Worm (Caenorhabditis elegans): ENCODE data around the gene K10B3.1.
A peak's percentile ranks its signal among the peaks of the same experiment; 100 is the strongest.

K10B3.1 gene

DNA sequence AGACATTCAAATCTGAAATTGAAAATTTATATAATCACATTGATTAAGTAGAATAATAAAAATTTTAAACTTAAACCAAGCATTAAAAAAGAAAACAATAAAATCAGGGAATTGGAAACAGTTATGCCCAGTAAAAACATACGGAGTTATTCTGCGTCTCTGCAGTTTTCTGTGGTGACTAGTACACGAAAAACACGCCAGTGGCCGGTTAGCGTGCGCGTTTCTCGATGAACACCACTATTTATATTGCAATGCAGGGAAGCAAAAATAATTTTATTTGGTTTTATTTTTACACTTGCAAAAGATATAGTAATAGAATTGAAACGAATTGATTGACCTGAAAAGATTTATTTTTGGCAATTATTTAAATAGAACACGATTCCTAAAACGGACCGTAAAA, 35.5 kb upstream of the K10B3.1 start, which contains the start of gene sec-3 (continued):
- no peak for TF ChIP-seq nhr-11 (tag; optimal IDR thresholded peaks at IDR 0.05)
- TF ChIP-seq mab-5 (tag; optimal IDR thresholded peaks at IDR 0.05), result peak; percentile 83

DNA sequence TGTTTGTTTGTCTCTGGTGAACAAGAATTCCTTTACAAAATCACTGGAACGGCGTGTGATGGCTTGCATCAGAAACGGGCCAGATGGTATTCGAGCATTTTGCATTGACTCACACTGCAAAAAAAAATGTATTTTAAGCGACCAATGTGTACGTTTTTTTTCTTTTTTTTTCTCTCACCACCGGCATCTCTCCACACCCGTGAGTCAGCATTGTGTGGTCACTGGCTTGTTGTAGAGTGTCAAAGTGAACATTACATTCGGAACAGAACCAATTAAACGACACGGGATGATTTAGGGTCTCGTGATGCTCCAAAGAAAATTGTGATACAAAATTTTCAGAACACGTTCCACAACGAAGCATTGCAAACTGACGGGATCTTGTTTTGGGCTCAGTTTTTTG, 33.7 kb upstream of the K10B3.1 start:
- TF ChIP-seq dmd-4 (tag; optimal IDR thresholded peaks at IDR 0.05) (no peak), Y55F3AM.14 (GFP tag; optimal IDR thresholded peaks at IDR 0.05) (no peak), nhr-129 (tag; optimal IDR thresholded peaks at IDR 0.05) (peak; percentile 16), mdl-1 (tag; optimal IDR thresholded peaks at IDR 0.05) (no peak), elt-1 (tag; optimal IDR thresholded peaks at IDR 0.05) (no peak), nhr-11 (tag; optimal IDR thresholded peaks at IDR 0.05) (no peak), sem-4 (tag; optimal IDR thresholded peaks at IDR 0.05) (no peak), sma-3 (GFP tag; optimal IDR thresholded peaks at IDR 0.05) (no peak), ceh-16 (tag; optimal IDR thresholded peaks at IDR 0.05) (no peak), R02D3.7 (tag; optimal IDR thresholded peaks at IDR 0.05) (no peak), C34F6.9 (tag; optimal IDR thresholded peaks at IDR 0.05) (peak; percentile 22), fos-1 (tag; optimal IDR thresholded peaks at IDR 0.05) (peak; percentile 48), ztf-4 (tag; optimal IDR thresholded peaks at IDR 0.05) (no peak)

DNA sequence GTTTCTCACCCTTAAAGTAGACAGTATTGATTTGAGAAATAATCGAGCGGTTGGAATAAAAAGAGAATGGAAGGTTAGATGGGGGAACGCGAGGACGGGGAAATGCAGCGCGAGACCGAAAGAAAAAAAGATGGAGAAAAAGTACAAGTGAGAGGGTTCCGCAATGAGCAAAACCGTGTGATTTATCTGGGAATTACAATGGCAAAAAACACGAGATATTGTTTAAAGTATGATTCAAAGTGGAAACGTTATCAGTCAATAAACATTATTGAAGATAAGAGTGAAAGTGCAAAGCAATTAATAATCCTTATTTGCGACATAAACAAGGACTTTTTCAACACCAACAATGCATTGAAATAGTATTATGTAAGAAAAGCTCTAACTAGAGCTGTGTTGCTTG, 33.1 kb upstream of the K10B3.1 start, which contains the start of gene ztf-13:
Gene ztf-13 (minus strand): TSS at position 11 of the 400 bp plus-strand sequence.
- TF ChIP-seq nhr-12 (tag; optimal IDR thresholded peaks at IDR 0.05), result no peak
- peak; percentile 57 for TF ChIP-seq fos-1 (tag; optimal IDR thresholded peaks at IDR 0.05)
- no peak for TF ChIP-seq lin-13 (GFP tag; optimal IDR thresholded peaks at IDR 0.05)
- peak; percentile 40 for TF ChIP-seq crh-2 (tag; optimal IDR thresholded peaks at IDR 0.05)
- TF ChIP-seq mab-5 (tag; optimal IDR thresholded peaks at IDR 0.05), result no peak
- TF ChIP-seq nhr-6 (tag; optimal IDR thresholded peaks at IDR 0.05), result no peak
- TF ChIP-seq aly-2 (tag; optimal IDR thresholded peaks at IDR 0.05), result no peak
- TF ChIP-seq ama-1 (optimal IDR thresholded peaks at IDR 0.05), result no peak
- TF ChIP-seq lsy-2 (tag; optimal IDR thresholded peaks at IDR 0.05), result peak in 1 of 2 experiments; percentile 41
- TF ChIP-seq unc-55 (GFP tag; optimal IDR thresholded peaks at IDR 0.05), result no peak
- TF ChIP-seq unc-39 (tag; optimal IDR thresholded peaks at IDR 0.05), result no peak
- TF ChIP-seq sma-3 (GFP tag; optimal IDR thresholded peaks at IDR 0.05), result no peak
- TF ChIP-seq snpc-4 (tag; optimal IDR thresholded peaks at IDR 0.05), result no peak
- TF ChIP-seq ceh-16 (tag; optimal IDR thresholded peaks at IDR 0.05), result no peak
- peak; percentile 52 for TF ChIP-seq sma-9 (GFP tag; optimal IDR thresholded peaks at IDR 0.05)
- no peak for TF ChIP-seq sma-9 (tag; optimal IDR thresholded peaks at IDR 0.05)
- no peak for TF ChIP-seq elt-1 (tag; optimal IDR thresholded peaks at IDR 0.05)
- TF ChIP-seq blmp-1 (tag; optimal IDR thresholded peaks at IDR 0.05; ENCODE audit: insufficient read depth), result peak; percentile 44
- TF ChIP-seq nhr-25 (tag; optimal IDR thresholded peaks at IDR 0.05), result no peak
- peak; percentile 6 for TF ChIP-seq gmeb-1 (tag; optimal IDR thresholded peaks at IDR 0.05)
- no peak for TF ChIP-seq Y55F3AM.14 (GFP tag; optimal IDR thresholded peaks at IDR 0.05)
- no peak for TF ChIP-seq nhr-11 (tag; optimal IDR thresholded peaks at IDR 0.05)
- TF ChIP-seq C34F6.9 (tag; optimal IDR thresholded peaks at IDR 0.05), result peak; percentile 27
- TF ChIP-seq lin-11 (tag; optimal IDR thresholded peaks at IDR 0.05), result no peak
- TF ChIP-seq mdl-1 (tag; optimal IDR thresholded peaks at IDR 0.05), result no peak
- no peak for TF ChIP-seq skn-1 (tag; optimal IDR thresholded peaks at IDR 0.05)
- no peak for TF ChIP-seq nhr-10 (tag; optimal IDR thresholded peaks at IDR 0.05)
- TF ChIP-seq nhr-77 (tag; optimal IDR thresholded peaks at IDR 0.05), result no peak
- no peak for TF ChIP-seq unc-62 (GFP tag; optimal IDR thresholded peaks at IDR 0.05)
- no peak for TF ChIP-seq lin-39 (tag; optimal IDR thresholded peaks at IDR 0.05)
- TF ChIP-seq ztf-4 (tag; optimal IDR thresholded peaks at IDR 0.05), result no peak
- TF ChIP-seq egl-27 (tag; optimal IDR thresholded peaks at IDR 0.05), result peak; percentile 52
- no peak for TF ChIP-seq peb-1 (tag; optimal IDR thresholded peaks at IDR 0.05)
- TF ChIP-seq elt-3 (tag; optimal IDR thresholded peaks at IDR 0.05), result no peak
- peak; percentile 18 for TF ChIP-seq nhr-129 (tag; optimal IDR thresholded peaks at IDR 0.05)
- TF ChIP-seq zag-1 (tag; optimal IDR thresholded peaks at IDR 0.05), result no peak
- TF ChIP-seq nhr-23 (tag; optimal IDR thresholded peaks at IDR 0.05), result no peak
- no peak for TF ChIP-seq nhr-237 (tag; optimal IDR thresholded peaks at IDR 0.05)
- TF ChIP-seq mbf-1 (tag; optimal IDR thresholded peaks at IDR 0.05), result no peak
- no peak for TF ChIP-seq dmd-4 (tag; optimal IDR thresholded peaks at IDR 0.05)
- no peak for TF ChIP-seq ZK546.5 (tag; optimal IDR thresholded peaks at IDR 0.05)
- TF ChIP-seq R02D3.7 (tag; optimal IDR thresholded peaks at IDR 0.05), result no peak
- TF ChIP-seq ztf-1 (GFP tag; conservative IDR thresholded peaks at IDR 0.05), result no peak
- no peak for TF ChIP-seq nhr-21 (tag; optimal IDR thresholded peaks at IDR 0.05)
- TF ChIP-seq ceh-82 (tag; optimal IDR thresholded peaks at IDR 0.05), result no peak
- no peak for TF ChIP-seq alr-1 (tag; optimal IDR thresholded peaks at IDR 0.05)
- no peak for TF ChIP-seq ztf-11 (tag; optimal IDR thresholded peaks at IDR 0.05)
- TF ChIP-seq sem-4 (tag; optimal IDR thresholded peaks at IDR 0.05), result no peak
- peak; percentile 22 for TF ChIP-seq F13H6.1 (tag; optimal IDR thresholded peaks at IDR 0.05)

All from whole organism, L2 larva.